Worm (Caenorhabditis elegans) whole organism, late embryonic: ENCODE measurements around the gene dbl-1.

ENCODE experiments used
- C08G9.2 ChIP-seq: sonication (generic microtip); optimal IDR thresholded peaks from 2 replicates; lab custom pipeline; 2016; ENCODE audit warnings: mild to moderate bottlenecking, missing genetic modification characterization, moderate library complexity, missing compliant biosample characterization
- C38D4.7 ChIP-seq: fragments of 200-800 bp; sonication (Bioruptor generic); optimal IDR thresholded peaks from 2 replicates; lab custom pipeline; 2018; ENCODE audit warnings: mild to moderate bottlenecking, missing genetic modification characterization, moderate library complexity, missing compliant biosample characterization
- F13H6.1 ChIP-seq: sonication (generic microtip); optimal IDR thresholded peaks from 2 replicates; lab custom pipeline; 2016; ENCODE audit warnings: missing genetic modification characterization, missing compliant biosample characterization
- K02D7.2 ChIP-seq: sonication (generic microtip); optimal IDR thresholded peaks from 2 replicates; lab custom pipeline; 2017; ENCODE audit warnings: mild to moderate bottlenecking, missing genetic modification characterization, missing compliant biosample characterization
- T23F11.4 ChIP-seq: fragments of 200-800 bp; sonication (Bioruptor generic); optimal IDR thresholded peaks from 2 replicates; lab custom pipeline; 2018; ENCODE audit warnings: mild to moderate bottlenecking, missing genetic modification characterization, missing compliant biosample characterization
- ahr-1 ChIP-seq: sonication (generic microtip); optimal IDR thresholded peaks from 2 replicates; lab custom pipeline; 2016; ENCODE audit warnings: missing genetic modification characterization, missing compliant biosample characterization
- ama-1 ChIP-seq: fragments of 150-350 bp; optimal IDR thresholded peaks from 2 replicates; lab custom pipeline; 2014
- ceh-18 ChIP-seq: sonication (generic microtip); optimal IDR thresholded peaks from 2 replicates; lab custom pipeline; 2016; ENCODE audit warnings: missing genetic modification characterization, missing compliant biosample characterization
- ceh-19 ChIP-seq: fragments of 200-800 bp; sonication (Bioruptor generic); optimal IDR thresholded peaks from 2 replicates; lab custom pipeline; 2018; ENCODE audit warnings: mild to moderate bottlenecking, missing genetic modification characterization, missing compliant biosample characterization
- ceh-22 ChIP-seq: sonication (generic microtip); optimal IDR thresholded peaks from 2 replicates; lab custom pipeline; 2017; ENCODE audit warnings: missing biosample characterization, missing genetic modification characterization
- ceh-30 ChIP-seq: fragments of 150-350 bp; optimal IDR thresholded peaks from 2 replicates; lab custom pipeline; 2014; ENCODE audit warnings: missing biosample characterization, missing genetic modification characterization
- ceh-31 ChIP-seq: sonication (generic microtip); optimal IDR thresholded peaks from 2 replicates; lab custom pipeline; 2016; ENCODE audit warnings: missing genetic modification characterization, missing compliant biosample characterization
- ceh-45 ChIP-seq: fragments of 200-800 bp; sonication (Bioruptor generic); IDR thresholded peaks from 2 replicates; pipeline ENCODE4 v1.3.6; 2022; ENCODE audit warnings: missing genetic modification reagents, missing genetic modification characterization, missing compliant biosample characterization
- ceh-48 ChIP-seq: sonication (generic microtip); optimal IDR thresholded peaks from 2 replicates; lab custom pipeline; 2016; ENCODE audit warnings: missing genetic modification characterization, inconsistent platforms, missing compliant biosample characterization
- ceh-6 ChIP-seq: fragments of 200-800 bp; sonication (Bioruptor generic); optimal IDR thresholded peaks from 2 replicates; lab custom pipeline; 2018; ENCODE audit warnings: mild to moderate bottlenecking, missing genetic modification characterization, missing compliant biosample characterization
- dmd-4 ChIP-seq: sonication (generic microtip); optimal IDR thresholded peaks from 2 replicates; lab custom pipeline; 2016; ENCODE audit warnings: borderline replicate concordance, missing genetic modification characterization, missing compliant biosample characterization
- ets-4 ChIP-seq: sonication (generic microtip); optimal IDR thresholded peaks from 2 replicates; lab custom pipeline; 2016; ENCODE audit warnings: missing genetic modification characterization, missing compliant biosample characterization
- eyg-1 ChIP-seq: sonication (generic microtip); optimal IDR thresholded peaks from 2 replicates; lab custom pipeline; 2016; ENCODE audit warnings: missing genotype, missing genetic modification characterization, missing compliant biosample characterization
- fax-1 ChIP-seq: sonication (generic microtip); optimal IDR thresholded peaks from 2 replicates; lab custom pipeline; 2016; ENCODE audit warnings: missing genotype, missing genetic modification characterization, missing compliant biosample characterization
- fkh-6 ChIP-seq: sonication (generic microtip); optimal IDR thresholded peaks from 2 replicates; lab custom pipeline; 2016; ENCODE audit warnings: missing genetic modification characterization, missing compliant biosample characterization
- hlh-13 ChIP-seq: fragments of 200-800 bp; sonication (Bioruptor generic); optimal IDR thresholded peaks from 2 replicates; lab custom pipeline; 2018; ENCODE audit warnings: mild to moderate bottlenecking, missing genetic modification characterization, missing compliant biosample characterization
- hlh-30 ChIP-seq: sonication (generic microtip); optimal IDR thresholded peaks from 2 replicates; lab custom pipeline; 2017; ENCODE audit warnings: antibody characterized with exemption, missing genetic modification characterization, missing compliant biosample characterization; ENCODE audit not compliant: insufficient read depth
- mec-3 ChIP-seq: sonication (generic microtip); optimal IDR thresholded peaks from 2 replicates; lab custom pipeline; 2016; ENCODE audit warnings: borderline replicate concordance, missing genetic modification characterization, missing compliant biosample characterization
- pag-3 ChIP-seq: sonication (generic microtip); optimal IDR thresholded peaks from 2 replicates; lab custom pipeline; 2016; ENCODE audit warnings: missing compliant biosample characterization, missing genetic modification characterization, borderline replicate concordance
- pha-4 ChIP-seq: fragments of 150-350 bp; optimal IDR thresholded peaks from 2 replicates; lab custom pipeline; 2018; ENCODE audit warnings: missing biosample characterization, missing genetic modification reagents, missing genetic modification characterization
- pqm-1 ChIP-seq: sonication (generic microtip); optimal IDR thresholded peaks from 2 replicates; lab custom pipeline; 2016; ENCODE audit warnings: missing genetic modification characterization, missing compliant biosample characterization
- ref-2 ChIP-seq: sonication (generic microtip); optimal IDR thresholded peaks from 2 replicates; lab custom pipeline; 2016; ENCODE audit warnings: missing genetic modification characterization, missing compliant biosample characterization
- rnt-1 ChIP-seq: sonication (generic microtip); optimal IDR thresholded peaks from 2 replicates; lab custom pipeline; 2016; ENCODE audit warnings: missing genetic modification characterization, missing compliant biosample characterization
- sox-2 ChIP-seq: fragments of 200-800 bp; sonication (Bioruptor generic); IDR thresholded peaks from 2 replicates; pipeline ENCODE4 v1.3.6; 2022; ENCODE audit warnings: missing genetic modification reagents, missing genetic modification characterization, missing compliant biosample characterization
- tbx-7 ChIP-seq: sonication (generic microtip); optimal IDR thresholded peaks from 2 replicates; lab custom pipeline; 2016; ENCODE audit warnings: missing genotype, missing genetic modification characterization, missing compliant biosample characterization
- ttx-3 ChIP-seq: sonication (generic microtip); optimal IDR thresholded peaks from 2 replicates; lab custom pipeline; 2016; ENCODE audit warnings: missing genetic modification reagents, missing genetic modification characterization, missing compliant biosample characterization
- unc-3 ChIP-seq, 2 experiments: fragments of 200-800 bp in 1 of 2; sonication (Bioruptor generic) in 1 of 2; sonication (generic microtip) in 1 of 2; conservative IDR thresholded peaks in 1 of 2; optimal IDR thresholded peaks in 1 of 2; 2 replicates each; pipeline versions ENCODE4 v1.3.6 to Lab custom; 2016 to 2022; ENCODE audit warnings: missing compliant biosample characterization in 2 of 2, missing genetic modification characterization in 2 of 2, missing genetic modification reagents in 1 of 2
- unc-55 ChIP-seq: sonication (generic microtip); optimal IDR thresholded peaks from 2 replicates; lab custom pipeline; 2017; ENCODE audit warnings: missing biosample characterization, missing genetic modification reagents, missing genetic modification characterization
- unc-86 ChIP-seq: sonication (generic microtip); optimal IDR thresholded peaks from 2 replicates; lab custom pipeline; 2016; ENCODE audit warnings: missing genetic modification characterization, missing compliant biosample characterization
- zip-5 ChIP-seq: sonication (generic microtip); optimal IDR thresholded peaks from 2 replicates; lab custom pipeline; 2016; ENCODE audit warnings: missing genetic modification characterization, missing compliant biosample characterization
- ztf-16 ChIP-seq: sonication (generic microtip); optimal IDR thresholded peaks from 2 replicates; lab custom pipeline; 2017; ENCODE audit warnings: missing genetic modification characterization, missing compliant biosample characterization

dbl-1 gene

DNA sequence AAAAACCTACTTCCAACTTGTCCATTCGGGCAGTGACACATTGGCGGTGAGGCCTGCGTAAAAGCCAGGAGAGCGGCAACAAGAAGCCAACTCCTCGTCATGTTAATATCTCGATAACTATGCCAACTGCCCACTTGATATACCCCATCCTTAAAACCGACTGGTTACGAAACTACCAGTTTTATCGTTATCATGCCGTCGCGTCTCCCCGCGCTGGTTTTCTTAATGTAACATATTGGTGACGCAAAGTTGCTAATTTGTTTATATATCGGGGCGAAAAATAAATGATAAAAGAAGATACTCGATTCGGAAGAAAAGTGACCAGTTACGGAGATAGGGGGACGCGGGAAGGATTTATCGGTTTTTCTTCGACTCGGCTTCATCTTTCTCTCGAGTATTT, 26.3 kb upstream of the dbl-1 start, which contains the start of gene grl-9:
Gene grl-9, minus strand, starts transcription at position 101 of the 400 bp plus-strand sequence.
- TF ChIP-seq ceh-45 (GFP tag; lab: Robert Waterston, UW) (no peak), pha-4 (no peak), pqm-1 (tag; lab: Kevin White, UChicago) (no peak), ceh-22 (tag; lab: Kevin White, UChicago) (no peak), rnt-1 (tag; lab: Kevin White, UChicago) (no peak)

DNA sequence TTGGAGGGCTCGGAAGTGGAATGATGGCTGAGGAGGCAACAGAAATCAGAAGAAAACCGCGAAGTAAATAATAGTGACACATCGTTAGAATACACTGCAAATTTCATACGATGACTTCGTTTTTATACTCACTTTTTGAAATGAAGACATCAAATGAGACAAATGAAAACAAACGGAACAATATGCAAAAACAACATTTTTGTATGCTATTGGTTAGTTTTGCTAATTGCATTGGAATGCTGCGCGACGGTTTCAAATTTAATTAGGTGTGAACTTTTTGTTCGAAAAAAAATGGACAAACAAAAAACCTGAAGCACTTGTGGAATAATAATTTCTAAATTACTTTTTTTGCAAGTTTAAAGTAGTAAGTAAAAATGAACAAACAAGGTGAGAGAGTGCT, 24.9 kb upstream of the dbl-1 start, which contains the start of gene grl-8:
Gene grl-8, minus strand, starts transcription at position 101 of the 400 bp plus-strand sequence.
- no peak for TF ChIP-seq rnt-1 (tag; lab: Kevin White, UChicago)
- no peak for TF ChIP-seq C08G9.2
- TF ChIP-seq pha-4 = no peak
- no peak for TF ChIP-seq mec-3 (tag; lab: Kevin White, UChicago)
- no peak for TF ChIP-seq ceh-19 (GFP tag; lab: Kevin White, UChicago)
- TF ChIP-seq ttx-3 (tag; lab: Kevin White, UChicago) = no peak
- TF ChIP-seq fkh-6 (tag; lab: Kevin White, UChicago) = no peak
- no peak for TF ChIP-seq pqm-1 (tag; lab: Kevin White, UChicago)
- TF ChIP-seq ahr-1 = no peak
- TF ChIP-seq pag-3 (tag; lab: Kevin White, UChicago) = no peak
- no peak for TF ChIP-seq sox-2 (GFP tag; lab: Robert Waterston, UW)

DNA sequence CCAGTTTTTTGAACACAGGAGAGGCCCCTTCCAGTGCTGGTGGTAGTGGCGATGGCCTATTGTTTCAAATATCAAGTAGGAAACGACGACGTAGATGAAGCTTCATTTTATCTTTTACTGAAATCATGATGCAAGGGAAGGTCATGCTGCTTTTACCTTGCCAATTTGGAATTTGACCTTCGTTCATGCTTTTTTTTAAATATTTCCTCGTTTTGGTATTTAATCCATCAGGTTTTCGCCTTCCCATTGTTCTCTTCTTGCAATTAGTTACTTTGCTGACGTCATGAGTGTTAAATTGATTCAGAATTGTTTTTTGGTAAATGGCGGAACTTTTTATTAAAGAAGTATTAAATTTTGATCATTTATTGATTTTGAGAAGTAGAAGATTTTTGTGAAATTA, 21.8 kb upstream of the dbl-1 start:
- TF ChIP-seq hlh-30 (tag; lab: Kevin White, UChicago) (no peak), C38D4.7 (no peak), ref-2 (no peak), ama-1 (no peak), fkh-6 (tag; lab: Kevin White, UChicago) (no peak)

DNA sequence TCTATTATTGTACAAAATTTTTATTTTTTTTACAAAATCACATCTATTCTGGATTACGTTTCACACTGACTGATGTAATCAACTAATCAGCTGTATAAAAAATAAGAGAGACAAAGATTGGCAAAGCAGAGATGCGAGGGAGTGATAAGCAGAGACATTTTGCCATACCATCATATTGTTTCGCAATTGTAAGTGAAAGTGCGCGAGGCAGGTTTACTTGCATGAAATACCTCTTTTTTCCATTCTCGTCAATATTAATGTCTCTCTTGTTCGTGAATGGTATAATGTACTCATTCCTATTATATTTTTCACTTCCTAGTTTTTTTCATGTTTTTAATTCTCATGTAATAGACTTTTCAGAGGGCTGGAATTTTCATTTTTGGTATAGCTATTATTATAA, 21.1 kb upstream of the dbl-1 start:
- TF ChIP-seq T23F11.4 (GFP tag; lab: Kevin White, UChicago) (no peak), F13H6.1 (tag; lab: Kevin White, UChicago) (no peak), fax-1 (no peak), rnt-1 (tag; lab: Kevin White, UChicago) (no peak), mec-3 (tag; lab: Kevin White, UChicago) (no peak)
- TF ChIP-seq, all 69 proteins: peak for 0

DNA sequence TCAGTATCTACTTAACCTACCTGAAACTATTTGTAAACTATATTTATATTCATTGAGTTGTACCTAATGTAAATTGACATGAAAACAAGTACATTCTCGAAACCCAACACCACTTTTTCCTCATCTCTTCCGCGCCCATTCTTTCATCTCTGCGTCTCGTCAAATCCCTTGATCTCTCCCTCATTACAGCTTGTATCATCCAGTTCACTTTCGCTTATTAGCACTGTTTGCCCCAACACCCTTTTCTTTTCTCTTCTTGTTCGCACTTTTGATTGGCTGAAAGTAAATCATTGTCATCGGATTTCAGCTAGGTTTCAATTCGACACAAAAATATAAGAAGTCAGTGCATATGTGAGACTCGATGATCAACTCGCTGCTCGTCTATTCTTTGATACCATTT, 13.2 kb upstream of the dbl-1 start, which contains the start of gene T25F10.3:
Gene T25F10.3, plus strand, starts transcription at position 308 of the 400 bp plus-strand sequence.
- TF ChIP-seq eyg-1 (tag; lab: Kevin White, UChicago) (no peak), ceh-31 (tag; lab: Kevin White, UChicago) (no peak), ceh-30 (no peak), fkh-6 (tag; lab: Kevin White, UChicago) (no peak), ahr-1 (no peak), hlh-13 (no peak), unc-3 (GFP tag; conservative IDR thresholded peaks at IDR 0.05; lab: Robert Waterston, UW) (no peak), unc-3 (tag; optimal IDR thresholded peaks at IDR 0.05; lab: Kevin White, UChicago) (no peak), K02D7.2 (tag; lab: Kevin White, UChicago) (no peak), hlh-30 (tag; lab: Kevin White, UChicago) (no peak), C08G9.2 (no peak), ceh-22 (tag; lab: Kevin White, UChicago) (no peak), zip-5 (tag; lab: Kevin White, UChicago) (no peak), tbx-7 (tag; lab: Kevin White, UChicago) (no peak)
- TF ChIP-seq, all 69 proteins: peak for 0

DNA sequence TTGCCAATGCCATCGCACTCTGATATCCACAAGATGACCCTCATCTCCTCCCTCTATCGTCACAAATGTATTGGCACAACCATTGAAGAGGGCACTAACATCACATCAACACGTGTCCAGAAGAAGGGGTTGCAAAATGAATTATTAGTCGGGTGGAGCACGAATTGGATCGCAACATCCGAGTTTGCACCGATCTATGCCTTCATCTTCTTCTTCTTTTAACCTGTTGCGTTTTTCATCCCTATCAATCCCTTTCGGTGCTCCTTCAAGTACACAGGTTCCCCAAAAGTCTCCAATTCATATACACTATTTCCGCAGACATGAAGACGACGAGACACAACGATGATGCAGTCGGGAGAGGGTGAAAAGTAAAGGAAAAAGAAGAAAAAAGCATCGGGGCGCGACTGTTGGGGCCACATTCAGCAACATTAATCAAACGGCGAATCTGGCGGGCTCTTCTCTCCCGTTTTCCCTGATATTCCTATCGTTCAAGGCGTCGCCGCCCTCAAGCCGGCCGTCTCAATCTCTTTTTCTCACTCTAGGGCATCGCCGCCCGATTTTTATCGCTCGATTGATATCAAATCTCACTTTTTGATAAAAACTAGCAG, 6.3 kb upstream of the dbl-1 start:
- TF ChIP-seq F13H6.1 (tag; lab: Kevin White, UChicago) (no peak), hlh-13 (no peak), unc-86 (tag; lab: Kevin White, UChicago) (no peak), dmd-4 (tag; lab: Kevin White, UChicago) (no peak), ztf-16 (tag; lab: Kevin White, UChicago) (no peak), ceh-6 (GFP tag; lab: Kevin White, UChicago) (no peak), ets-4 (tag; lab: Kevin White, UChicago) (no peak), hlh-30 (tag; lab: Kevin White, UChicago) (peak; percentile 47), K02D7.2 (tag; lab: Kevin White, UChicago) (no peak), unc-55 (no peak), C38D4.7 (no peak), ceh-48 (tag; lab: Kevin White, UChicago) (no peak), ceh-18 (tag; lab: Kevin White, UChicago) (peak; percentile 49)
